Fruit fly (Drosophila melanogaster) whole organism, embryonic: ENCODE results near the gene CG14013.
A peak's percentile ranks its signal among the peaks of the same experiment; 100 is the strongest.

Experiments used
- Aef1 ChIP-seq: fragments of 200-800 bp; sonication (Bioruptor generic); IDR thresholded peaks from 3 replicates; pipeline ENCODE4 v1.3.6; 2022; ENCODE audit warnings: missing biosample characterization, missing genetic modification characterization
- BEAF-32 ChIP-seq: fragments of 200-800 bp; sonication (Bioruptor generic); optimal IDR thresholded peaks from 3 replicates; lab custom pipeline; 2017; ENCODE audit warnings: missing biosample characterization, missing genetic modification characterization, mild to moderate bottlenecking, moderate library complexity, missing genetic modification reagents
- C15 ChIP-seq: fragments of 200-800 bp; sonication (Bioruptor generic); IDR thresholded peaks from 3 replicates; pipeline ENCODE4 v1.3.6; 2022; ENCODE audit warnings: missing biosample characterization, missing genetic modification characterization
- CG11456 ChIP-seq: fragments of 200-800 bp; sonication (Bioruptor generic); IDR thresholded peaks from 3 replicates; pipeline ENCODE4 v1.3.6; 2022; ENCODE audit warnings: missing biosample characterization, missing genetic modification characterization
- CG11560 ChIP-seq: fragments of 200-800 bp; sonication (Bioruptor generic); IDR thresholded peaks from 3 replicates; pipeline ENCODE4 v1.3.6; 2022; ENCODE audit warnings: missing biosample characterization, missing genetic modification characterization
- CG11696 ChIP-seq: fragments of 200-800 bp; sonication (Bioruptor generic); IDR thresholded peaks from 2 replicates; pipeline ENCODE4 v1.3.6; 2022; ENCODE audit warnings: missing biosample characterization, missing genetic modification characterization
- CG11723 ChIP-seq: fragments of 200-800 bp; sonication (Bioruptor generic); optimal IDR thresholded peaks from 2 replicates; lab custom pipeline; 2017; ENCODE audit warnings: missing biosample characterization, mild to moderate bottlenecking, missing genetic modification characterization
- CG13775 ChIP-seq: fragments of 200-800 bp; sonication (Bioruptor generic); optimal IDR thresholded peaks from 3 replicates; lab custom pipeline; 2017; ENCODE audit warnings: missing biosample characterization, mild to moderate bottlenecking, missing genetic modification characterization
- CG14667 ChIP-seq: fragments of 200-800 bp; sonication (Bioruptor generic); IDR thresholded peaks from 2 replicates; pipeline ENCODE4 v1.3.6; 2022; ENCODE audit warnings: missing biosample characterization, missing genetic modification characterization
- CG15269 ChIP-seq: fragments of 200-800 bp; sonication (Bioruptor generic); optimal IDR thresholded peaks from 2 replicates; lab custom pipeline; 2018; ENCODE audit warnings: missing biosample characterization, mild to moderate bottlenecking, missing genetic modification characterization, moderate library complexity
- CG1529 ChIP-seq: fragments of 200-800 bp; sonication (Bioruptor generic); optimal IDR thresholded peaks from 3 replicates; lab custom pipeline; 2018; ENCODE audit warnings: missing biosample characterization, missing genetic modification characterization
- CG15514 ChIP-seq: fragments of 200-800 bp; sonication (Bioruptor generic); optimal IDR thresholded peaks from 3 replicates; lab custom pipeline; 2017; ENCODE audit warnings: missing biosample characterization, missing genetic modification characterization, mild to moderate bottlenecking, moderate library complexity, missing genetic modification reagents
- CG1647 ChIP-seq: fragments of 200-800 bp; sonication (Bioruptor generic); optimal IDR thresholded peaks from 3 replicates; lab custom pipeline; 2016; ENCODE audit warnings: missing biosample characterization, missing genetic modification characterization
- CG17186 ChIP-seq: fragments of 200-800 bp; sonication (Bioruptor generic); optimal IDR thresholded peaks from 3 replicates; lab custom pipeline; 2017; ENCODE audit warnings: missing biosample characterization, missing genetic modification reagents, missing genetic modification characterization
- CG17359 ChIP-seq: fragments of 200-800 bp; sonication (Bioruptor generic); optimal IDR thresholded peaks from 3 replicates; lab custom pipeline; 2018; ENCODE audit warnings: missing biosample characterization, mild to moderate bottlenecking, missing genetic modification characterization, moderate library complexity
- CG17829 ChIP-seq: fragments of 200-800 bp; optimal IDR thresholded peaks from 2 replicates; lab custom pipeline; 2019; ENCODE audit warnings: missing biosample characterization, mild to moderate bottlenecking, missing genetic modification characterization, moderate library complexity
- CG18011 ChIP-seq: fragments of 200-800 bp; sonication (Bioruptor generic); optimal IDR thresholded peaks from 2 replicates; lab custom pipeline; 2017; ENCODE audit warnings: missing biosample characterization, missing genetic modification characterization, mild to moderate bottlenecking, moderate library complexity, missing genotype
- CG2116 ChIP-seq: fragments of 200-800 bp; sonication (Bioruptor generic); optimal IDR thresholded peaks from 3 replicates; lab custom pipeline; 2018; ENCODE audit warnings: missing biosample characterization, mild to moderate bottlenecking, missing genetic modification characterization
- CG2120 ChIP-seq: fragments of 200-800 bp; sonication (Bioruptor generic); optimal IDR thresholded peaks from 3 replicates; lab custom pipeline; 2016; ENCODE audit warnings: missing biosample characterization, missing genetic modification characterization
- CG3726 ChIP-seq: fragments of 200-800 bp; sonication (Bioruptor generic); IDR thresholded peaks from 3 replicates; pipeline ENCODE4, ENCODE4 v1.3.6; 2022; ENCODE audit warnings: missing biosample characterization, missing genetic modification characterization
- CG5245 ChIP-seq: fragments of 200-800 bp; sonication (Bioruptor generic); optimal IDR thresholded peaks from 3 replicates; lab custom pipeline; 2016; ENCODE audit warnings: missing biosample characterization, missing genetic modification characterization
- CG6254 ChIP-seq: fragments of 200-800 bp; sonication (Bioruptor generic); optimal IDR thresholded peaks from 3 replicates; lab custom pipeline; 2017; ENCODE audit warnings: mild to moderate bottlenecking, missing biosample characterization, missing genetic modification reagents, missing genetic modification characterization
- CG7372 ChIP-seq: fragments of 200-800 bp; sonication (Bioruptor generic); IDR thresholded peaks from 2 replicates; pipeline ENCODE4 v1.3.6; 2022; ENCODE audit warnings: missing biosample characterization, missing genetic modification characterization
- CG8089 ChIP-seq: fragments of 200-800 bp; sonication (Bioruptor generic); optimal IDR thresholded peaks from 3 replicates; lab custom pipeline; 2016; ENCODE audit warnings: missing biosample characterization, missing genetic modification characterization
- CG8359 ChIP-seq: fragments of 200-800 bp; sonication (Bioruptor generic); optimal IDR thresholded peaks from 2 replicates; lab custom pipeline; 2017; ENCODE audit warnings: missing biosample characterization, mild to moderate bottlenecking, missing genetic modification characterization, borderline replicate concordance
- CG9727 ChIP-seq: fragments of 200-800 bp; sonication (Bioruptor generic); optimal IDR thresholded peaks from 3 replicates; lab custom pipeline; 2017; ENCODE audit warnings: missing biosample characterization, mild to moderate bottlenecking, missing genetic modification characterization
- CG9797 ChIP-seq: fragments of 200-800 bp; sonication (Bioruptor generic); optimal IDR thresholded peaks from 3 replicates; lab custom pipeline; 2018; ENCODE audit warnings: missing biosample characterization, mild to moderate bottlenecking, missing genetic modification characterization
- CHES-1-like ChIP-seq: fragments of 200-800 bp; sonication (Bioruptor generic); optimal IDR thresholded peaks from 2 replicates; lab custom pipeline; 2016; ENCODE audit warnings: missing biosample characterization, missing genetic modification characterization
- Chrac-16 ChIP-seq: fragments of 200-800 bp; sonication (Bioruptor generic); optimal IDR thresholded peaks from 3 replicates; lab custom pipeline; 2016; ENCODE audit warnings: missing biosample characterization, missing genetic modification characterization
- Dll ChIP-seq: fragments of 200-800 bp; sonication (Bioruptor generic); IDR thresholded peaks from 4 replicates; pipeline ENCODE4 v1.3.6; 2022; ENCODE audit warnings: missing biosample characterization, missing genetic modification characterization; ENCODE audit not compliant: partially characterized antibody
- E2f2 ChIP-seq: fragments of 200-800 bp; sonication (Bioruptor generic); IDR thresholded peaks from 2 replicates; pipeline ENCODE4 v1.3.6; 2022; ENCODE audit warnings: missing biosample characterization, missing genetic modification characterization
- Hmr ChIP-seq: fragments of 200-800 bp; sonication (Bioruptor generic); optimal IDR thresholded peaks from 3 replicates; lab custom pipeline; 2017; ENCODE audit warnings: mild to moderate bottlenecking, missing biosample characterization, missing genetic modification reagents, missing genetic modification characterization
- MBD-R2 ChIP-seq: fragments of 200-800 bp; sonication (Bioruptor generic); IDR thresholded peaks from 2 replicates; pipeline ENCODE4 v1.3.6; 2022; ENCODE audit warnings: missing biosample characterization, missing genetic modification characterization
- Mes4 ChIP-seq: fragments of 200-800 bp; sonication (Bioruptor generic); optimal IDR thresholded peaks from 2 replicates; lab custom pipeline; 2016; ENCODE audit warnings: missing biosample characterization, missing genetic modification characterization
- Oaz ChIP-seq: fragments of 200-800 bp; sonication (Bioruptor generic); IDR thresholded peaks from 2 replicates; pipeline ENCODE4 v1.3.6; 2022; ENCODE audit warnings: missing biosample characterization, missing genetic modification characterization
- Opbp ChIP-seq: fragments of 200-800 bp; sonication (Bioruptor generic); IDR thresholded peaks from 3 replicates; pipeline ENCODE4 v1.3.6; 2022; ENCODE audit warnings: missing biosample characterization, missing genetic modification characterization; ENCODE audit not compliant: partially characterized antibody
- Scr ChIP-seq: fragments of 200-800 bp; sonication (Bioruptor generic); IDR thresholded peaks from 2 replicates; pipeline ENCODE4 v1.3.6; 2022; ENCODE audit warnings: missing biosample characterization, missing genetic modification characterization; ENCODE audit not compliant: partially characterized antibody
- br ChIP-seq: fragments of >200 bp; optimal IDR thresholded peaks from 2 replicates; lab custom pipeline; 2017
- bsh ChIP-seq, 2 experiments: fragments of 200-800 bp; sonication (Bioruptor generic); optimal IDR thresholded peaks; 2 replicates each; lab custom pipeline; 2017 to 2018; ENCODE audit warnings: mild to moderate bottlenecking in 2 of 2, missing biosample characterization in 2 of 2, missing genetic modification characterization in 2 of 2, moderate library complexity in 1 of 2
- dm ChIP-seq: fragments of 200-800 bp; sonication (Bioruptor generic); optimal IDR thresholded peaks from 3 replicates; lab custom pipeline; 2016; ENCODE audit warnings: missing biosample characterization, missing genetic modification characterization
- fd64A ChIP-seq: fragments of 200-800 bp; sonication (Bioruptor generic); optimal IDR thresholded peaks from 3 replicates; lab custom pipeline; 2018; ENCODE audit warnings: missing biosample characterization, mild to moderate bottlenecking, missing genetic modification characterization
- inv ChIP-seq: fragments of 200-800 bp; sonication (Bioruptor generic); IDR thresholded peaks from 2 replicates; pipeline ENCODE4 v1.3.6; 2022; ENCODE audit warnings: missing biosample characterization, missing genetic modification characterization; ENCODE audit not compliant: partially characterized antibody
- lilli ChIP-seq: fragments of 200-800 bp; sonication (Bioruptor generic); optimal IDR thresholded peaks from 3 replicates; lab custom pipeline; 2016; ENCODE audit warnings: missing biosample characterization, missing genetic modification characterization
- lola ChIP-seq, 3 experiments: fragments of >200 bp in 2 of 3; fragments of 200-800 bp in 1 of 3; sonication (Bioruptor generic) in 1 of 3; optimal IDR thresholded peaks; 2 replicates each; lab custom pipeline; 2017 to 2019; ENCODE audit warnings: missing biosample characterization in 3 of 3, missing genetic modification characterization in 3 of 3, mild to moderate bottlenecking in 1 of 3, moderate library complexity in 1 of 3
- psq ChIP-seq: fragments of 200-800 bp; sonication (Bioruptor generic); optimal IDR thresholded peaks from 2 replicates; lab custom pipeline; 2017; ENCODE audit warnings: missing biosample characterization, missing genetic modification characterization
- slbo ChIP-seq: fragments of 200-800 bp; sonication (Bioruptor generic); IDR thresholded peaks from 2 replicates; pipeline ENCODE4 v1.3.6; 2022; ENCODE audit warnings: missing biosample characterization, missing genetic modification characterization
- sna ChIP-seq: fragments of 200-800 bp; sonication (Bioruptor generic); IDR thresholded peaks from 2 replicates; pipeline ENCODE4 v1.3.6; 2022; ENCODE audit warnings: missing biosample characterization, missing genetic modification characterization; ENCODE audit not compliant: partially characterized antibody
- stwl ChIP-seq: fragments of 200-800 bp; sonication (Bioruptor generic); optimal IDR thresholded peaks from 3 replicates; lab custom pipeline; 2018; ENCODE audit warnings: missing biosample characterization, mild to moderate bottlenecking, missing genetic modification characterization, moderate library complexity
- tna ChIP-seq: fragments of 200-800 bp; sonication (Bioruptor generic); IDR thresholded peaks from 2 replicates; pipeline ENCODE4 v1.3.6; 2022; ENCODE audit warnings: missing biosample characterization, missing genetic modification characterization; ENCODE audit not compliant: partially characterized antibody

The CG14013 gene

DNA sequence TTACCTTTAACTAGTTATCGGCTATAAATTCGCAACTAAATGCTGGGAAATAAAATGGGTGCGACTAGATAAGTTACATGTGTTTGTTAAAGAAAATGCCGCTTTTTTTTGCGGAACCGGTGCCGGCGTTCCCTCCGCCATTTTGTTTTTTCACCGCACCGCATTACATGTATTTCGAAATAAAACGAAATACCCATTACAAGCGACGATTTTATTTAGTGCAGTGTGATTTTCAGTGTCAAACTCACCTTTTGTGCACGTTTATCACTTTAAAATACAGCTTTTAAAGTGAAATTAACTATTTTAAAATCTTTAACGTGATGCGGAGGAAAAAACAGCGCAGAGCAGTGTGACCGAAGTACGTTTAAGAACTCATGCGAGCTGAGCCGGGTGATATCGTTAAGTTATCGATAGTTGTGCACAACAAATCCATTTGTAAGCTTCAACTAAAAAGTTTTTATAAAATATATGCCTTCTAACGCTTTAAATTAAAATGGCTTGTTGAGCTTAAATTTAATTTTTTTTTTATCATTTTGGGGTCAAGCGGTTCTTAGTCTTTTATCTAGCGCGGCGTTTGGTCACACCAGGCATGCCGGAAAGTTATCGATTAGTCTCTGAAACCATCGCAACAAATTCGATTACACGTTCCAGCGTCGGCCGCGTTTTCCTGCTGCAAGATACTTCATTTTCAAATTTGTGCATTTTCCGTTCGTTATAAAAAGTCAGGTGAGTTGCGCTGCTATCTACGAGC, 11.5 kb downstream of the CG14013 start, which contains the start of the genes Hel25E and Lam (continued):
- TF ChIP-seq CG6254 (GFP tag; lab: Kevin White, UChicago) (no peak), CG1529 (GFP tag; lab: Kevin White, UChicago) (no peak), CG9727 (peak; percentile 13), CG2120 (GFP tag; lab: Kevin White, UChicago) (peak; percentile 29), fd64A (no peak), CG13775 (GFP tag; lab: Kevin White, UChicago) (peak; percentile 7), lola (GFP tag; optimal IDR thresholded peaks at IDR 0.05; lab: Kevin White, UChicago) (peak in 1 of 3 experiments; percentile 24), CG11723 (GFP tag; lab: Kevin White, UChicago) (no peak), CG17359 (tag; lab: Kevin White, UChicago) (peak; percentile 94), CG15514 (GFP tag; lab: Kevin White, UChicago) (peak; percentile 73), CG11696 (no peak), CG8089 (no peak), CG18011 (GFP tag; lab: Kevin White, UChicago) (no peak), CG9797 (peak; percentile 98), stwl (tag; lab: Kevin White, UChicago) (peak; percentile 71), CG5245 (GFP tag; lab: Kevin White, UChicago) (no peak), lilli (GFP tag; lab: Kevin White, UChicago) (peak; percentile 27), Hmr (GFP tag; lab: Kevin White, UChicago) (peak; percentile 51), tna (GFP tag; lab: Robert Waterston, UW) (peak; percentile 57), CG17829 (tag; lab: Kevin White, UChicago) (peak; percentile 50), inv (GFP tag; lab: Robert Waterston, UW) (peak; percentile 81), Chrac-16 (GFP tag; lab: Kevin White, UChicago) (no peak), CG2116 (GFP tag; lab: Kevin White, UChicago) (peak; percentile 89), CG7372 (GFP tag; lab: Robert Waterston, UW) (no peak), E2f2 (GFP tag; lab: Robert Waterston, UW) (0 out of 2 replicates have a peak, but pooled peaks have one; percentile 40), Opbp (GFP tag; lab: Robert Waterston, UW) (peak; percentile 76), BEAF-32 (GFP tag; lab: Kevin White, UChicago) (peak; percentile 94), psq (GFP tag; lab: Kevin White, UChicago) (no peak), MBD-R2 (GFP tag; lab: Robert Waterston, UW) (no peak; the same call in none of the 2 replicates), Oaz (GFP tag; lab: Robert Waterston, UW) (no peak), CG1647 (GFP tag; lab: Kevin White, UChicago) (no peak), CG14667 (no peak), br (no peak), CG15269 (no peak), Scr (GFP tag; lab: Robert Waterston, UW) (peak; percentile 91), Mes4 (GFP tag; lab: Kevin White, UChicago) (no peak), Dll (GFP tag; lab: Robert Waterston, UW) (peak; percentile 97), CG17186 (GFP tag; lab: Kevin White, UChicago) (peak; percentile 79), CG3726 (GFP tag; lab: Robert Waterston, UW) (no peak), C15 (no peak), CG8359 (GFP tag; lab: Kevin White, UChicago) (no peak), sna (GFP tag; lab: Robert Waterston, UW) (peak; percentile 93), CHES-1-like (GFP tag; lab: Kevin White, UChicago) (peak; percentile 42), dm (peak; percentile 16), slbo (GFP tag; lab: Robert Waterston, UW) (no peak), Aef1 (no peak), CG11560 (tag; lab: Robert Waterston, UW) (peak; percentile 39; the same call in 1 of the 3 replicates), bsh (GFP tag; optimal IDR thresholded peaks at IDR 0.05; lab: Kevin White, UChicago) (no peak), CG11456 (no peak)
